Worm (Caenorhabditis elegans): Measurements from ENCODE around the gene fbxa-165.

ce11 chrII:1648768-1649167, 32.5 kb upstream of the fbxa-165 start, which contains the start of gene fbxb-21:
- TF ChIP-seq fos-1 (tag; optimal IDR thresholded peaks at IDR 0.05) (no peak), nhr-47 (tag; optimal IDR thresholded peaks at IDR 0.05) (no peak), ama-1 (optimal IDR thresholded peaks at IDR 0.05) (no peak), tbx-2 (tag; optimal IDR thresholded peaks at IDR 0.05) (no peak)
